In genomic region chr3L:11938716-11939115, dm6 we compare ENCODE assay signal across 2 fruit fly cellular contexts.
TF ChIP-seq lines count a peak whose summit lies in the region.

Gene CG44837 (minus strand): TSS chr3L:11938872.

- no peak for TF ChIP-seq CTCF in whole organism, embryonic (GFP tag; optimal IDR thresholded peaks at IDR 0.05; lab: Kevin White, UChicago)

TF ChIP-seq in whole organism, adult, 20 proteins besides CTCF, POLR2A, EP300 and RAD21:
- peak; percentile 66 for TF ChIP-seq ovo (GFP tag; optimal IDR thresholded peaks at IDR 0.05; lab: Kevin White, UChicago)
- no peak for TF ChIP-seq Clk (GFP tag; optimal IDR thresholded peaks at IDR 0.05; lab: Kevin White, UChicago)
- no peak for TF ChIP-seq CG12768 (GFP tag; optimal IDR thresholded peaks at IDR 0.05; lab: Kevin White, UChicago)

TF ChIP-seq in whole organism, embryonic, 481 proteins besides CTCF, POLR2A, EP300 and RAD21:
- TF ChIP-seq CG17912 (GFP tag; optimal IDR thresholded peaks at IDR 0.05; lab: Kevin White, UChicago), result no peak
- peak; percentile 84 for TF ChIP-seq scrt (GFP tag; optimal IDR thresholded peaks at IDR 0.05; lab: Kevin White, UChicago)
- TF ChIP-seq stwl (tag; optimal IDR thresholded peaks at IDR 0.05; lab: Kevin White, UChicago), result peak; percentile 32
- TF ChIP-seq Med (GFP tag; lab: Kevin White, UChicago), result peak; percentile 7
- TF ChIP-seq trem (tag; optimal IDR thresholded peaks at IDR 0.05; lab: Kevin White, UChicago), result peak; percentile 8
